Worm (Caenorhabditis elegans) whole organism, L4 larva: ENCODE results near the gene mtrr-1.

ENCODE experiments used
- F26F4.8 ChIP-seq: fragments of 200-800 bp; sonication (Bioruptor generic); conservative IDR thresholded peaks from 2 replicates; pipeline ENCODE4 v1.3.6; 2022; ENCODE audit warnings: missing genetic modification characterization, missing compliant biosample characterization
- T20F7.1 ChIP-seq: fragments of 200-800 bp; sonication (Bioruptor generic); optimal IDR thresholded peaks from 2 replicates; lab custom pipeline; 2018; ENCODE audit warnings: mild to moderate bottlenecking, missing genetic modification characterization, missing compliant biosample characterization
- T26A8.4 ChIP-seq: fragments of 200-800 bp; sonication (Bioruptor generic); IDR thresholded peaks from 2 replicates; pipeline ENCODE4 v1.3.6; 2022; ENCODE audit warnings: missing genetic modification characterization, missing compliant biosample characterization
- Y105C5A.15 ChIP-seq: fragments of 200-800 bp; sonication (Bioruptor generic); IDR thresholded peaks from 2 replicates; pipeline ENCODE4 v1.3.6; 2022; ENCODE audit warnings: missing genetic modification characterization, missing compliant biosample characterization
- Y48G9A.11 ChIP-seq: fragments of 200-800 bp; sonication (Bioruptor generic); IDR thresholded peaks from 2 replicates; pipeline ENCODE4 v1.3.6; 2022; ENCODE audit warnings: missing genetic modification reagents, missing genetic modification characterization, missing compliant biosample characterization
- ZK337.2 ChIP-seq: fragments of 200-800 bp; sonication (Bioruptor generic); IDR thresholded peaks from 2 replicates; pipeline ENCODE4 v1.3.6; 2022; ENCODE audit warnings: missing genetic modification reagents, missing genetic modification characterization, missing compliant biosample characterization
- ceh-20 ChIP-seq: fragments of 200-800 bp; sonication (Bioruptor generic); IDR thresholded peaks from 2 replicates; pipeline ENCODE4 v1.3.6; 2022; ENCODE audit warnings: missing genetic modification reagents, missing genetic modification characterization, missing compliant biosample characterization
- ceh-28 ChIP-seq: fragments of 150-350 bp; optimal IDR thresholded peaks from 2 replicates; lab custom pipeline; 2014; ENCODE audit warnings: missing biosample characterization, missing genetic modification reagents, missing genetic modification characterization
- ceh-32 ChIP-seq: sonication (generic microtip); optimal IDR thresholded peaks from 2 replicates; lab custom pipeline; 2016; ENCODE audit warnings: mild to moderate bottlenecking, missing genetic modification characterization, missing compliant biosample characterization; ENCODE audit not compliant: poor library complexity
- ceh-44 ChIP-seq: fragments of 200-800 bp; sonication (Bioruptor generic); IDR thresholded peaks from 2 replicates; pipeline ENCODE4 v1.3.6; 2022; ENCODE audit warnings: missing genetic modification reagents, missing genetic modification characterization, missing compliant biosample characterization
- daf-12 ChIP-seq: fragments of 150-350 bp; optimal IDR thresholded peaks from 2 replicates; lab custom pipeline; 2014; ENCODE audit warnings: missing biosample characterization, missing genetic modification reagents, missing genetic modification characterization
- daf-16 ChIP-seq, 3 experiments: sonication (generic microtip); optimal IDR thresholded peaks; 2 replicates each; lab custom pipeline; 2016 to 2017; ENCODE audit warnings: missing genetic modification characterization in 3 of 3, missing genetic modification reagents in 3 of 3, mild to moderate bottlenecking in 2 of 3, missing compliant biosample characterization in 2 of 3, missing biosample characterization in 1 of 3, moderate library complexity in 1 of 3
- daf-19 ChIP-seq: fragments of 200-800 bp; sonication (Bioruptor generic); conservative IDR thresholded peaks from 2 replicates; pipeline ENCODE4 v1.3.6; 2022; ENCODE audit warnings: missing genetic modification characterization, missing compliant biosample characterization
- dmd-6 ChIP-seq: fragments of 200-800 bp; sonication (Bioruptor generic); IDR thresholded peaks from 2 replicates; pipeline ENCODE4 v1.3.6; 2022; ENCODE audit warnings: missing genetic modification reagents, missing genetic modification characterization, missing compliant biosample characterization
- dmd-8 ChIP-seq: fragments of 200-800 bp; sonication (Bioruptor generic); IDR thresholded peaks from 2 replicates; pipeline ENCODE4 v1.3.6; 2022; ENCODE audit warnings: missing genetic modification characterization, missing compliant biosample characterization
- dve-1 ChIP-seq: sonication (generic microtip); optimal IDR thresholded peaks from 2 replicates; lab custom pipeline; 2017; ENCODE audit warnings: antibody characterized with exemption, mild to moderate bottlenecking, missing genetic modification characterization, missing compliant biosample characterization; ENCODE audit not compliant: insufficient read depth
- egl-27 ChIP-seq: sonication (generic microtip); optimal IDR thresholded peaks from 3 replicates; lab custom pipeline; 2017; ENCODE audit warnings: missing biosample characterization, missing genetic modification reagents, missing genetic modification characterization
- fos-1 ChIP-seq: fragments of 150-350 bp; optimal IDR thresholded peaks from 2 replicates; lab custom pipeline; 2014; ENCODE audit warnings: missing biosample characterization, missing genetic modification characterization
- hlh-11 ChIP-seq: fragments of 200-800 bp; sonication (Bioruptor generic); optimal IDR thresholded peaks from 2 replicates; lab custom pipeline; 2018; ENCODE audit warnings: mild to moderate bottlenecking, missing genetic modification characterization, missing compliant biosample characterization
- hlh-30 ChIP-seq: sonication (generic microtip); optimal IDR thresholded peaks from 2 replicates; lab custom pipeline; 2017; ENCODE audit warnings: antibody characterized with exemption, mild to moderate bottlenecking, missing genetic modification characterization, missing compliant biosample characterization; ENCODE audit not compliant: insufficient read depth
- hmg-1.1 ChIP-seq: fragments of 200-800 bp; sonication (Bioruptor generic); IDR thresholded peaks from 2 replicates; pipeline ENCODE4 v1.3.6; 2022; ENCODE audit warnings: missing genetic modification reagents, missing genetic modification characterization, missing compliant biosample characterization
- lin-15B ChIP-seq: fragments of 150-350 bp; sonication (generic microtip); optimal IDR thresholded peaks from 3 replicates; lab custom pipeline; 2014; ENCODE audit warnings: missing biosample characterization, missing genetic modification characterization
- lin-38 ChIP-seq: fragments of 200-800 bp; sonication (Bioruptor generic); IDR thresholded peaks from 2 replicates; pipeline ENCODE4 v1.3.6; 2022; ENCODE audit warnings: missing genetic modification reagents, missing genetic modification characterization, missing compliant biosample characterization
- lir-3 ChIP-seq: sonication (generic microtip); optimal IDR thresholded peaks from 2 replicates; lab custom pipeline; 2016; ENCODE audit warnings: mild to moderate bottlenecking, missing genetic modification characterization, missing compliant biosample characterization
- lsy-2 ChIP-seq, 2 experiments: fragments of 150-350 bp in 1 of 2; sonication (generic microtip) in 1 of 2; optimal IDR thresholded peaks; 2 replicates each; lab custom pipeline; 2014 to 2017; ENCODE audit warnings: missing biosample characterization in 2 of 2, missing genetic modification characterization in 2 of 2
- madf-5 ChIP-seq, 2 experiments: fragments of 200-800 bp; sonication (Bioruptor generic); IDR thresholded peaks; 2 replicates each; pipeline ENCODE4 v1.3.6; 2022; ENCODE audit warnings: missing compliant biosample characterization in 2 of 2, missing genetic modification characterization in 2 of 2
- mdt-29 ChIP-seq: fragments of 200-800 bp; sonication (Bioruptor generic); IDR thresholded peaks from 2 replicates; pipeline ENCODE4 v1.3.6; 2022; ENCODE audit warnings: missing genetic modification reagents, missing genetic modification characterization, missing compliant biosample characterization
- mep-1 ChIP-seq: fragments of 150-350 bp; sonication (generic microtip); optimal IDR thresholded peaks from 3 replicates; lab custom pipeline; 2014; ENCODE audit warnings: missing biosample characterization, missing genetic modification characterization
- nhr-10 ChIP-seq: fragments of 150-350 bp; optimal IDR thresholded peaks from 2 replicates; lab custom pipeline; 2014; ENCODE audit warnings: missing biosample characterization, missing genetic modification characterization
- nhr-102 ChIP-seq: sonication (generic microtip); optimal IDR thresholded peaks from 2 replicates; lab custom pipeline; 2016; ENCODE audit warnings: mild to moderate bottlenecking, missing genetic modification characterization, moderate library complexity, missing compliant biosample characterization
- nhr-11 ChIP-seq: fragments of 150-350 bp; optimal IDR thresholded peaks from 2 replicates; lab custom pipeline; 2014; ENCODE audit warnings: missing biosample characterization, missing genetic modification characterization
- nhr-237 ChIP-seq: sonication (generic microtip); optimal IDR thresholded peaks from 2 replicates; lab custom pipeline; 2017; ENCODE audit warnings: missing biosample characterization, missing genetic modification characterization
- nhr-28 ChIP-seq: fragments of 150-350 bp; optimal IDR thresholded peaks from 2 replicates; lab custom pipeline; 2014; ENCODE audit warnings: missing biosample characterization, missing genetic modification characterization
- nhr-6 ChIP-seq: fragments of 150-350 bp; optimal IDR thresholded peaks from 2 replicates; lab custom pipeline; 2014; ENCODE audit warnings: missing biosample characterization, missing genetic modification characterization
- pha-4 ChIP-seq, 2 experiments: fragments of 150-350 bp in 1 of 2; fragments of 200-800 bp in 1 of 2; sonication (Bioruptor generic) in 1 of 2; IDR thresholded peaks in 1 of 2; optimal IDR thresholded peaks in 1 of 2; 2 replicates each; pipeline versions ENCODE4 v1.3.6 to Lab custom; 2014 to 2022; ENCODE audit warnings: missing genetic modification characterization in 2 of 2, missing genetic modification reagents in 2 of 2, missing biosample characterization in 1 of 2, missing compliant biosample characterization in 1 of 2
- php-3 ChIP-seq: fragments of 200-800 bp; sonication (Bioruptor generic); IDR thresholded peaks from 2 replicates; pipeline ENCODE4 v1.3.6; 2022; ENCODE audit warnings: missing genetic modification reagents, missing genetic modification characterization, missing compliant biosample characterization
- snpc-4 ChIP-seq: fragments of 150-350 bp; optimal IDR thresholded peaks from 2 replicates; lab custom pipeline; 2014; ENCODE audit warnings: missing biosample characterization, missing genetic modification characterization
- tra-1 ChIP-seq: fragments of 200-800 bp; sonication (Bioruptor generic); IDR thresholded peaks from 2 replicates; pipeline ENCODE4 v1.3.6; 2022; ENCODE audit warnings: missing genetic modification reagents, missing genetic modification characterization, missing compliant biosample characterization
- unc-130 ChIP-seq: sonication (generic microtip); optimal IDR thresholded peaks from 2 replicates; lab custom pipeline; 2016; ENCODE audit warnings: missing genetic modification reagents, missing genetic modification characterization, missing compliant biosample characterization
- unc-39 ChIP-seq: sonication (generic microtip); optimal IDR thresholded peaks from 2 replicates; lab custom pipeline; 2017; ENCODE audit warnings: missing biosample characterization, missing genetic modification characterization
- unc-62 ChIP-seq, 3 experiments: fragments of 150-350 bp in 1 of 3; sonication (generic microtip); optimal IDR thresholded peaks in 2 of 3; peaks in 1 of 3; 1 replicate in 1 of 3; 2 replicates in 2 of 3; lab custom pipeline; 2014 to 2017; ENCODE audit warnings: missing biosample characterization in 3 of 3, missing genetic modification characterization in 3 of 3, missing genetic modification reagents in 3 of 3, missing genotype in 1 of 3
- zfp-2 ChIP-seq: sonication (generic microtip); optimal IDR thresholded peaks from 2 replicates; lab custom pipeline; 2016; ENCODE audit warnings: mild to moderate bottlenecking, missing genetic modification characterization, missing compliant biosample characterization
- zfp-3 ChIP-seq: fragments of 200-800 bp; sonication (Bioruptor generic); conservative IDR thresholded peaks from 2 replicates; pipeline ENCODE4 v1.3.6; 2022; ENCODE audit warnings: missing genetic modification reagents, missing genetic modification characterization, missing compliant biosample characterization
- zip-2 ChIP-seq: fragments of 150-350 bp; optimal IDR thresholded peaks from 2 replicates; lab custom pipeline; 2014; ENCODE audit warnings: missing biosample characterization, missing genetic modification characterization

Gene mtrr-1

DNA sequence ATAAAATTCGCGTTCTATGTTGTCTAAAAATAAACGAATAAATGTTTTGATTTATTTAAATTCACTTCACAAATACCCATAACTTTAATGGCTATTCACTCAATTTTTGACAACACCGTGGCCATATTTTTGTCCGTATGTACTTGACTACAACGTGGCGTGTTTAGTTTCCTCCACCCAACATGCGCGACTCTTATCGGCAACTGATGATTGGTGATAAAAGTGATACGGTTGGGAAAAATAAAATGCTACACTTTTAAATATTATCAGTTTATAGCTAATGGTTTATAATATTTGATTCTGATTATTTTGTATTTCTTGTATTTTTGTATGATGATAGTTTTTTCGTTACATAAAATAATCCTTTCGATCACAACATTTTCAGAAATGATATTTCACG is 5.9 kb downstream of the mtrr-1 start, which contains the start of gene acs-7 (continued):
- TF ChIP-seq T20F7.1 (GFP tag; lab: Kevin White, UChicago) (peak; percentile 21), daf-19 (GFP tag; lab: Robert Waterston, UW) (no peak), nhr-102 (tag; lab: Kevin White, UChicago) (peak; percentile 32), daf-16 (GFP tag; optimal IDR thresholded peaks at IDR 0.05; lab: Kevin White, UChicago) (no peak), daf-16 (tag; optimal IDR thresholded peaks at IDR 0.05; lab: Kevin White, UChicago) (peak; percentile 95), lin-38 (GFP tag; lab: Robert Waterston, UW) (no peak), nhr-28 (tag; lab: Kevin White, UChicago) (peak; percentile 96), Y48G9A.11 (GFP tag; lab: Robert Waterston, UW) (no peak), hmg-1.1 (GFP tag; lab: Robert Waterston, UW) (no peak), nhr-237 (no peak), lsy-2 (tag; optimal IDR thresholded peaks at IDR 0.05; lab: Kevin White, UChicago) (no peak), nhr-11 (no peak), lin-15B (no peak), ceh-32 (tag; lab: Kevin White, UChicago) (no peak), egl-27 (tag; lab: Kevin White, UChicago) (no peak), fos-1 (tag; lab: Kevin White, UChicago) (no peak), F26F4.8 (GFP tag; lab: Robert Waterston, UW) (no peak), ceh-28 (tag; lab: Kevin White, UChicago) (no peak), unc-130 (no peak), dmd-8 (GFP tag; lab: Robert Waterston, UW) (no peak), nhr-10 (tag; lab: Kevin White, UChicago) (peak; percentile 2), zfp-2 (tag; lab: Kevin White, UChicago) (no peak), dve-1 (tag; lab: Kevin White, UChicago) (peak; percentile 95), nhr-6 (no peak), Y105C5A.15 (GFP tag; lab: Robert Waterston, UW) (no peak), dmd-6 (GFP tag; lab: Robert Waterston, UW) (peak; percentile 87), zip-2 (tag; lab: Kevin White, UChicago) (no peak), daf-12 (tag; lab: Kevin White, UChicago) (no peak)

DNA sequence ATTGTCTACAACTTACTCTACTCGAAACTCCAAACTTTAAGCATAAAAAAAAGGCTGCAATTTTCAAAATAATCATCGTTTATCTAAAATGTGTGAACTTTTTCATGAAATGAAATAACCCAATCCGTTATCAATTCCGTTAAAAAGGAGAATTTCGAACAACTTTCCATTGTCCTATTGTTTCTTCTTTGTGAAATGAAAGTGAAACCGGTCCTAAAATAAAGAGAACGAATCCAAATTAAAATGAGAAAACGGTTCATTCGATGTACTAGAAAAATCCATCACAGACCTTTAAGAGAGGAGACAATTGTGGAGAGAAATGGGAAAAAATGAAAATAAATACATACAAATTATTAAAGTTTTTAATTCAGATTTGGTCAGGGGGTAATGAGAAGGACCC is 9.9 kb downstream of the mtrr-1 start, which contains the start of gene C01G6.9:
Gene C01G6.9, minus strand, starts transcription at position 141 of the 400 bp plus-strand sequence.
- TF ChIP-seq ZK337.2 (no peak), lir-3 (tag; lab: Kevin White, UChicago) (no peak), mdt-29 (no peak), dmd-6 (GFP tag; lab: Robert Waterston, UW) (no peak), unc-130 (no peak), madf-5 (GFP tag; IDR thresholded peaks at IDR 0.05; lab: Robert Waterston, UW) (no peak), T26A8.4 (GFP tag; lab: Robert Waterston, UW) (no peak), zfp-3 (GFP tag; lab: Robert Waterston, UW) (no peak), nhr-11 (no peak)

DNA sequence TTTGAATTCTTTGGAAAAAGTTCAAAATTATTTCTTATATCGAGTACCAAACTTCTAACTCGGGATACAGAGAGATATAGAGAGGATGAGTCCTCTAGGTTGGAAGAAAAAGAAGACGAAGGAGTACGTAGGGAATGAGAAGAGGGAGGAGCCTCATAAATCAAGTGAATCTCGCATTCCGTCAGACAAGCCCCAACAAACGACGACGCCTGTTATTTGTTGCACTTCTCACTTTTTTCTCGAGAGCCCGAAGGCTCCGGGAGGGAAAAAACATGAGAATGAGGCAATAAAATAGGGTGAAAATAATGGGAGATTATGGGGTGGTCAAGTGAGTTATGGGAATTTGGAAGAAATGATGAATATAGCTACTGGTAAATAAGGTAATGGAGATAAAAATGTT is 13.9 kb downstream of the mtrr-1 start:
- TF ChIP-seq unc-39 (no peak), ceh-44 (GFP tag; lab: Robert Waterston, UW) (no peak), unc-62 (GFP tag; optimal IDR thresholded peaks at IDR 0.05 in 1 of 2; lab: Kevin White, UChicago) (peak in 1 of 2 experiments; percentile 2), unc-62 (tag; optimal IDR thresholded peaks at IDR 0.05; lab: Kevin White, UChicago) (no peak)

DNA sequence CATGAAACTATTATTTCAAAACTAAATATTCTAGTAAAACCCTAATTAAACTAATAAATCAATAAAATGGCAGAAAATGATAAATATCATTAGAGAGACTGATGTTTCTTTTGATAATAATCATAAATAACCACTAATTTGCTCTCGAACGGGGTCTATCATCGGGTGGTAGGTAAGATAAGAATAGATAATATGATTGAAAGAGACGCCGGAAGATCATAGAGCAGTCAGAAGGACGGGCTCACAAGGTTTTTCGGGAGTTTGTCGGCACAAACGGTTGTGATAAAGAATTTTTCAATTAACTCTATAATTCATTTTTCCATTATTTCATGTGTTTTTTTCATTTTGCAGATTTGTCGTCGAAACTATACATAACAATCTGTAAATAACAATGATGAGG is 15.3 kb downstream of the mtrr-1 start:
- peak; percentile 86 for TF ChIP-seq nhr-28 (tag; lab: Kevin White, UChicago)
- TF ChIP-seq lsy-2 (tag; optimal IDR thresholded peaks at IDR 0.05; lab: Kevin White, UChicago) = no peak
- peak; percentile 91 for TF ChIP-seq hlh-11 (tag; lab: Kevin White, UChicago)
- peak; percentile 93 for TF ChIP-seq php-3 (GFP tag; lab: Robert Waterston, UW)
- peak; percentile 13 for TF ChIP-seq mep-1
- no peak for TF ChIP-seq lin-38 (GFP tag; lab: Robert Waterston, UW)
- peak; percentile 55 for TF ChIP-seq tra-1
- peak; percentile 78 for TF ChIP-seq dmd-6 (GFP tag; lab: Robert Waterston, UW)
- TF ChIP-seq dve-1 (tag; lab: Kevin White, UChicago) = peak; percentile 79
- peak in 1 of 2 experiments; percentile 55 for TF ChIP-seq daf-16 (GFP tag; optimal IDR thresholded peaks at IDR 0.05; lab: Kevin White, UChicago)
- peak; percentile 54 for TF ChIP-seq daf-16 (tag; optimal IDR thresholded peaks at IDR 0.05; lab: Kevin White, UChicago)
- peak; percentile 38 for TF ChIP-seq nhr-102 (tag; lab: Kevin White, UChicago)
- TF ChIP-seq pha-4 (GFP tag; IDR thresholded peaks at IDR 0.05; lab: Robert Waterston, UW) = no peak
- TF ChIP-seq pha-4 (tag; optimal IDR thresholded peaks at IDR 0.05; lab: Kevin White, UChicago) = no peak
- no peak for TF ChIP-seq ceh-28 (tag; lab: Kevin White, UChicago)
- TF ChIP-seq ceh-20 (GFP tag; lab: Robert Waterston, UW) = peak; percentile 41; the same call in 1 of the 2 replicates
- peak; percentile 64 for TF ChIP-seq hlh-30
- TF ChIP-seq snpc-4 = no peak
